Worm (Caenorhabditis elegans) whole organism, early embryonic: ENCODE results near the gene C08G9.2.

Experiments used
- B0310.2 ChIP-seq: sonication (generic microtip); optimal IDR thresholded peaks from 2 replicates; lab custom pipeline; 2016; ENCODE audit warnings: mild to moderate bottlenecking, missing genetic modification characterization, missing compliant biosample characterization
- F13C5.2 ChIP-seq: sonication (generic microtip); optimal IDR thresholded peaks from 2 replicates; lab custom pipeline; 2017; ENCODE audit warnings: mild to moderate bottlenecking, missing genetic modification characterization, inconsistent platforms, missing compliant biosample characterization
- aly-1 ChIP-seq: sonication (generic microtip); optimal IDR thresholded peaks from 2 replicates; lab custom pipeline; 2016; ENCODE audit warnings: missing genetic modification characterization, missing compliant biosample characterization
- ama-1 ChIP-seq: fragments of 150-350 bp; optimal IDR thresholded peaks from 2 replicates; lab custom pipeline; 2014
- ceh-13 ChIP-seq: fragments of 200-800 bp; sonication (Bioruptor generic); optimal IDR thresholded peaks from 2 replicates; lab custom pipeline; 2018; ENCODE audit warnings: mild to moderate bottlenecking, missing genetic modification characterization, missing compliant biosample characterization
- ceh-36 ChIP-seq: sonication (generic microtip); optimal IDR thresholded peaks from 2 replicates; lab custom pipeline; 2016; ENCODE audit warnings: missing genetic modification characterization, inconsistent platforms, missing compliant biosample characterization
- ets-7 ChIP-seq: sonication (generic microtip); optimal IDR thresholded peaks from 2 replicates; lab custom pipeline; 2016; ENCODE audit warnings: missing genotype, missing genetic modification characterization, missing compliant biosample characterization
- flt-1 ChIP-seq: fragments of 200-800 bp; sonication (Bioruptor generic); IDR thresholded peaks from 2 replicates; pipeline ENCODE4 v1.3.6; 2022; ENCODE audit warnings: missing genetic modification characterization, missing compliant biosample characterization
- hmbx-1 ChIP-seq: sonication (generic microtip); optimal IDR thresholded peaks from 2 replicates; lab custom pipeline; 2016; ENCODE audit warnings: mild to moderate bottlenecking, missing genetic modification characterization, missing compliant biosample characterization
- hmg-4 ChIP-seq: fragments of 200-800 bp; sonication (Bioruptor generic); optimal IDR thresholded peaks from 2 replicates; lab custom pipeline; 2018; ENCODE audit warnings: mild to moderate bottlenecking, missing genetic modification characterization, missing compliant biosample characterization
- hnd-1 ChIP-seq: sonication (generic microtip); optimal IDR thresholded peaks from 2 replicates; lab custom pipeline; 2016; ENCODE audit warnings: missing genetic modification characterization, missing compliant biosample characterization
- pes-1 ChIP-seq: fragments of 200-800 bp; sonication (Bioruptor generic); IDR thresholded peaks from 2 replicates; pipeline ENCODE4 v1.3.6; 2022; ENCODE audit warnings: missing genetic modification reagents, missing genetic modification characterization, missing compliant biosample characterization
- scrt-1 ChIP-seq: fragments of 200-800 bp; sonication (Bioruptor generic); IDR thresholded peaks from 2 replicates; pipeline ENCODE4 v1.3.6; 2022; ENCODE audit warnings: missing genetic modification characterization, missing compliant biosample characterization
- sea-1 ChIP-seq: fragments of 200-800 bp; sonication (Bioruptor generic); conservative IDR thresholded peaks from 2 replicates; pipeline ENCODE4 v1.3.6; 2022; ENCODE audit warnings: missing genetic modification characterization, missing compliant biosample characterization
- tbx-11 ChIP-seq: fragments of 200-800 bp; sonication (Bioruptor generic); IDR thresholded peaks from 2 replicates; pipeline ENCODE4 v1.3.6; 2022; ENCODE audit warnings: missing genetic modification characterization, missing compliant biosample characterization
- tbx-37 ChIP-seq: fragments of 200-800 bp; sonication (Bioruptor generic); conservative IDR thresholded peaks from 2 replicates; pipeline ENCODE4 v1.3.6; 2022; ENCODE audit warnings: missing genetic modification reagents, missing genetic modification characterization, missing compliant biosample characterization
- tra-4 ChIP-seq: sonication (generic microtip); optimal IDR thresholded peaks from 2 replicates; lab custom pipeline; 2017; ENCODE audit warnings: missing genetic modification characterization, missing compliant biosample characterization

C08G9.2 gene

ce11 chrIV:7658589-7658988, 14.2 kb downstream of the C08G9.2 start, which contains the start of gene C08G9.1:
Gene C08G9.1, plus strand, starts transcription at chrIV:7658763.
- TF ChIP-seq flt-1 (no peak), tbx-37 (GFP tag; lab: Robert Waterston, UW) (no peak), ceh-36 (no peak), sea-1 (GFP tag; lab: Robert Waterston, UW) (no peak)

ce11 chrIV:7654212-7654778, 18.5 kb downstream of the C08G9.2 start, which contains the start of gene nrde-4:
Gene nrde-4, minus strand, starts transcription at chrIV:7654262.
- TF ChIP-seq aly-1: no peak
- peak; percentile 16 for TF ChIP-seq F13C5.2 (tag; lab: Kevin White, UChicago)
- no peak for TF ChIP-seq hmbx-1
- no peak for TF ChIP-seq B0310.2 (tag; lab: Kevin White, UChicago)
- TF ChIP-seq tbx-11 (GFP tag; lab: Robert Waterston, UW): no peak
- peak; percentile 49; the same call in 1 of the 2 replicates for TF ChIP-seq pes-1 (GFP tag; lab: Robert Waterston, UW)

ce11 chrIV:7653198-7653597, 19.6 kb downstream of the C08G9.2 start:
- no peak for TF ChIP-seq F13C5.2 (tag; lab: Kevin White, UChicago)
- TF ChIP-seq hnd-1: no peak
- TF ChIP-seq ceh-36: no peak
- no peak for TF ChIP-seq ceh-13
- TF ChIP-seq scrt-1 (GFP tag; lab: Robert Waterston, UW): no peak

ce11 chrIV:7651120-7651519, 21.7 kb downstream of the C08G9.2 start, which contains the start of gene cima-1:
Gene cima-1, plus strand, starts transcription at chrIV:7651459.
- TF ChIP-seq sea-1 (GFP tag; lab: Robert Waterston, UW) (no peak), tra-4 (no peak), hnd-1 (no peak)

DNA sequence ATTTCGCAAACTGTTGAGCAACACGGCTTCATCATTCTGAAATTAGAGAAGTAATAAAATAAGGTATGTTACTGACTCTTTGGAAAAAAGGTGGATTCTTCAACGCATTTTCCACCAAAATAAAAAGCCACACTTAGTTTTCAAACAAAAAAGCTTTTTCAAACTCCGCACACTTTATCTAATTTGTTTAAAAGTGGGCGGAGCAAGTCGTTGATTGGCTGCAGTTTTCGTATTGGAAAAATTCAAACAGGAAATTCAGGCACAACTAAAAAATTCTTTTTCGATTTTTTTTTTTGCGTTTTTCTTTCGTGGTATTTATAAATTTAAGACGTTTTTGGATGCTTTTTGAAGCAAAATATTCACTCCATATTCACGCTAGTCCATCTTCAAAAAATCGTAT, 22.3 kb downstream of the C08G9.2 start:
- TF ChIP-seq ceh-13 (no peak), pes-1 (GFP tag; lab: Robert Waterston, UW) (no peak), hmg-4 (GFP tag; lab: Kevin White, UChicago) (no peak), flt-1 (no peak), ama-1 (lab: Kevin White, UChicago) (no peak), sea-1 (GFP tag; lab: Robert Waterston, UW) (no peak), ets-7 (no peak), tbx-37 (GFP tag; lab: Robert Waterston, UW) (no peak), hnd-1 (no peak), ceh-36 (no peak), F13C5.2 (tag; lab: Kevin White, UChicago) (no peak), B0310.2 (tag; lab: Kevin White, UChicago) (no peak), hmbx-1 (no peak), tra-4 (no peak), tbx-11 (GFP tag; lab: Robert Waterston, UW) (no peak), aly-1 (no peak)

DNA sequence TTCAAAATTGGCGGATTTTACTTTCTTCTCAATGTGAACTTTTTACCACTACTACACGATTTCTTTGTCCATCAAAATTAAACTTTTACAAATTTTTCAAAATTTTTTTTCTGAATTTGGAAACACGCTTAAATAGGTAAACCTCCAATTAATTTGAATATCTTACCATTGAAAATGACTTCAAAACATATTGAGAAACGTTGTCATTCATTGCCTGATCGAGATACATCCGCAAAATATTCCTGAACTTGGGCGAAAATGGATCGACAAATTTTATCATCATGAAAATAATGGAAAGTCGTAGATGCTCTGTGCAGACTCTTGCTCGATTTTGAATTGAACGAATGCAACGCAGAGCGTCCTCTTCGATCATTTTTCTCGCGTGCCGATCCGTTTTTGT, 25.9 kb downstream of the C08G9.2 start:
- TF ChIP-seq hmg-4 (GFP tag; lab: Kevin White, UChicago) (no peak), scrt-1 (GFP tag; lab: Robert Waterston, UW) (no peak), tra-4 (no peak), ets-7 (no peak), tbx-37 (GFP tag; lab: Robert Waterston, UW) (no peak), pes-1 (GFP tag; lab: Robert Waterston, UW) (no peak), flt-1 (no peak), ceh-13 (no peak), B0310.2 (tag; lab: Kevin White, UChicago) (no peak), sea-1 (GFP tag; lab: Robert Waterston, UW) (no peak), ceh-36 (no peak), tbx-11 (GFP tag; lab: Robert Waterston, UW) (no peak), hnd-1 (no peak), aly-1 (no peak), F13C5.2 (tag; lab: Kevin White, UChicago) (no peak), ama-1 (lab: Kevin White, UChicago) (no peak), hmbx-1 (no peak)

ce11 chrIV:7646119-7646518, 26.7 kb downstream of the C08G9.2 start, which contains the start of gene hmg-5:
Gene hmg-5, minus strand, starts transcription at chrIV:7646219.
- TF ChIP-seq ama-1 (lab: Kevin White, UChicago): no peak
- no peak for TF ChIP-seq sea-1 (GFP tag; lab: Robert Waterston, UW)
- TF ChIP-seq hmg-4 (GFP tag; lab: Kevin White, UChicago): no peak
- no peak for TF ChIP-seq ceh-13
- TF ChIP-seq B0310.2 (tag; lab: Kevin White, UChicago): no peak
- no peak for TF ChIP-seq hnd-1
- TF ChIP-seq F13C5.2 (tag; lab: Kevin White, UChicago): no peak
- TF ChIP-seq ceh-36: no peak
- no peak for TF ChIP-seq tbx-11 (GFP tag; lab: Robert Waterston, UW)
- no peak for TF ChIP-seq pes-1 (GFP tag; lab: Robert Waterston, UW)
- no peak for TF ChIP-seq aly-1
- TF ChIP-seq ets-7: no peak
- no peak for TF ChIP-seq scrt-1 (GFP tag; lab: Robert Waterston, UW)

ce11 chrIV:7642971-7643370, 29.8 kb downstream of the C08G9.2 start, which contains the start of gene nlp-20:
Gene nlp-20, minus strand, starts transcription at chrIV:7643071.
- TF ChIP-seq B0310.2 (tag; lab: Kevin White, UChicago): no peak
- TF ChIP-seq aly-1: no peak
- no peak for TF ChIP-seq ama-1 (lab: Kevin White, UChicago)
- TF ChIP-seq scrt-1 (GFP tag; lab: Robert Waterston, UW): no peak
- TF ChIP-seq F13C5.2 (tag; lab: Kevin White, UChicago): no peak
- TF ChIP-seq ets-7: no peak
- TF ChIP-seq tra-4: no peak
